Fruit fly (Drosophila melanogaster): ENCODE data around the gene Tgs1.

Tgs1 gene

DNA sequence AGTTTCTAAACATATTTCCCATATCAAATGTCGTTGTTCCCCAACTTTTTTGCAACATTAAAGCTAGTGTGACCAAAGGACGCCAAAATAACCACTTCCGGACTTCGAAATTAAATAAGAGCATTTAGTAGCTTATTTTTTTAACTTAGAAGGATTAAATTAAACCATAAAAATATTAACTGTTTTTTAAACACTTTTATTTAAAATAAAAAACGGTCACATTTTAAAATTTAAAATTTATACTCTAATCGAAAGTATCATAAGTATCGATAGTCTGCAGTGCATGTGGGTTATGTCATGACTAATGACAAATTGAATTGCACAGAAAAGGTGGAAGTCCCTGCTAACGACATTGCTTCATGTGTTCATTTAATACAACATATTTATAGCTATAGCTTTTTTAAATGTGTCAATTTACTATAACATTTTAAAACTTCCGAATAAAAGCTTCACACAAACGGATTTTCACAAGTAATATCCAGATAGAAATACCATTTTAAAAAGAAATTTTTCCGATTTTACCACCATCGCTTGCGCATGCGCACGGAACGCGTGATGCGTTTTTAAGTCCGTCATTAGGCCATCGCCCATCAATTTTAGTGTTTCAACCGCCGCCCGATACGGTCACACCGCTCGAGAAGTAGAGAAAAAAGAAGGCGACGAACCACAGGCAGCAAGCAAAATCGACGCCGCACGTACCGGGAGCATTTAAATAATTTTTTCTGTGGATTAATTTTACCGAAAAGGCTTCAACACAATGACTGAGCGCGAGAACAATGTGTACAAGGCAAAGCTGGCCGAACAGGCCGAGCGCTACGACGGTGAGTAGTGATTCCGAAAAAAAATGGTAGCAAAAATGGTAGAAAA, 13.0 kb upstream of the Tgs1 start, which contains the start of the genes CG7156 and 14-3-3epsilon (continued):
- TF ChIP-seq tna (GFP tag; IDR thresholded peaks at IDR 0.05; ENCODE audit: partially characterized antibody) (no peak), mirr (GFP tag; optimal IDR thresholded peaks at IDR 0.05) (no peak), tap (tag; optimal IDR thresholded peaks at IDR 0.05) (peak; percentile 16), HLH54F (GFP tag; optimal IDR thresholded peaks at IDR 0.05) (no peak), CG16813 (GFP tag; IDR thresholded peaks at IDR 0.05; ENCODE audit: partially characterized antibody) (peak; percentile 70), sd (tag; optimal IDR thresholded peaks at IDR 0.05) (no peak), bab2 (GFP tag; optimal IDR thresholded peaks at IDR 0.05) (peak; percentile 39), lab (GFP tag; optimal IDR thresholded peaks at IDR 0.05) (peak; percentile 42), CG2889 (GFP tag; IDR thresholded peaks at IDR 0.05) (no peak), CG33557 (GFP tag; optimal IDR thresholded peaks at IDR 0.05) (peak; percentile 6), aop (GFP tag; IDR thresholded peaks at IDR 0.05) (0 out of 2 replicates have a peak, but pooled peaks have one; percentile 8), da (GFP tag; optimal IDR thresholded peaks at IDR 0.05) (no peak), klu (GFP tag; IDR thresholded peaks at IDR 0.05) (no peak), PHDP (tag; optimal IDR thresholded peaks at IDR 0.05) (peak; percentile 75), Elba2 (GFP tag; optimal IDR thresholded peaks at IDR 0.05) (no peak), al (GFP tag; IDR thresholded peaks at IDR 0.05) (no peak), CG9609 (GFP tag; optimal IDR thresholded peaks at IDR 0.05) (no peak), CG15479 (GFP tag; optimal IDR thresholded peaks at IDR 0.05) (peak; percentile 60), chn (GFP tag; optimal IDR thresholded peaks at IDR 0.05) (peak; percentile 5), CG4424 (GFP tag; optimal IDR thresholded peaks at IDR 0.05) (peak; percentile 24), Hand (GFP tag; optimal IDR thresholded peaks at IDR 0.05) (no peak), CG2199 (GFP tag; IDR thresholded peaks at IDR 0.05) (no peak), CG42726 (GFP tag; IDR thresholded peaks at IDR 0.05; ENCODE audit: partially characterized antibody) (peak; percentile 65), gce (GFP tag; IDR thresholded peaks at IDR 0.05) (no peak), seq (GFP tag; IDR thresholded peaks at IDR 0.05) (peak; percentile 36; the same call in 1 of the 2 replicates), lov (optimal IDR thresholded peaks at IDR 0.05) (no peak), lov (GFP tag; IDR thresholded peaks at IDR 0.05) (0 out of 3 replicates have a peak, but pooled peaks have one; percentile 49), ems (GFP tag; optimal IDR thresholded peaks at IDR 0.05) (no peak), CG2120 (GFP tag; optimal IDR thresholded peaks at IDR 0.05) (peak; percentile 46), CG4730 (GFP tag; IDR thresholded peaks at IDR 0.05) (no peak), Lhr (GFP tag; optimal IDR thresholded peaks at IDR 0.05) (peak; percentile 92), D19A (tag; optimal IDR thresholded peaks at IDR 0.05) (no peak), CG8924 (tag; optimal IDR thresholded peaks at IDR 0.05) (peak; percentile 30), inv (GFP tag; IDR thresholded peaks at IDR 0.05; ENCODE audit: partially characterized antibody) (peak; percentile 55), Blimp-1 (GFP tag; optimal IDR thresholded peaks at IDR 0.05) (no peak), CG2116 (GFP tag; optimal IDR thresholded peaks at IDR 0.05) (peak; percentile 88), Oaz (GFP tag; IDR thresholded peaks at IDR 0.05) (no peak), CG31441 (GFP tag; IDR thresholded peaks at IDR 0.05) (peak; percentile 49), CG13424 (tag; optimal IDR thresholded peaks at IDR 0.05) (peak; percentile 26), C15 (GFP tag; IDR thresholded peaks at IDR 0.05) (no peak), Sox102F (GFP tag; optimal IDR thresholded peaks at IDR 0.05) (no peak), luna (GFP tag; optimal IDR thresholded peaks at IDR 0.05) (no peak), CG1024 (GFP tag; IDR thresholded peaks at IDR 0.05) (no peak), dimm (GFP tag; IDR thresholded peaks at IDR 0.05) (no peak), CG13287 (GFP tag; IDR thresholded peaks at IDR 0.05; ENCODE audit: partially characterized antibody) (peak; percentile 59), CG1792 (GFP tag; optimal IDR thresholded peaks at IDR 0.05) (no peak), ssp (GFP tag; IDR thresholded peaks at IDR 0.05) (no peak), CG18476 (GFP tag; optimal IDR thresholded peaks at IDR 0.05) (no peak), CG15696 (tag; optimal IDR thresholded peaks at IDR 0.05) (peak; percentile 2)
